Fruit fly (Drosophila melanogaster): ENCODE data around the gene HemK1.
A peak's percentile ranks its signal among the peaks of the same experiment; 100 is the strongest.

Gene HemK1

dm6 chr2L:6467509-6467908 lies at the start of gene HemK1:
Gene HemK1, minus strand, starts transcription at chr2L:6467698.
- TF ChIP-seq noc (tag; optimal IDR thresholded peaks at IDR 0.05): no peak

dm6 chr2L:6513948-6514347 lies 46.5 kb upstream of the HemK1 start:
- TF ChIP-seq noc (tag; optimal IDR thresholded peaks at IDR 0.05): no peak

- no peak for TF ChIP-seq noc (tag; optimal IDR thresholded peaks at IDR 0.05)
Observed at dm6 chr2L:6508666-6509065, 41.2 kb upstream of the HemK1 start.

- no peak for TF ChIP-seq noc (tag; optimal IDR thresholded peaks at IDR 0.05)
Observed at dm6 chr2L:6503724-6504037, 36.2 kb upstream of the HemK1 start.

dm6 chr2L:6502887-6503723 lies 35.6 kb upstream of the HemK1 start:
- TF ChIP-seq noc (tag; optimal IDR thresholded peaks at IDR 0.05): no peak

- TF ChIP-seq noc (tag; optimal IDR thresholded peaks at IDR 0.05): no peak
Observed at dm6 chr2L:6500648-6501325, 33.3 kb upstream of the HemK1 start.

dm6 chr2L:6498448-6498847 lies 30.9 kb upstream of the HemK1 start, which contains the start of gene CG31637:
Gene CG31637, plus strand, starts transcription at chr2L:6498647.
- no peak for TF ChIP-seq noc (tag; optimal IDR thresholded peaks at IDR 0.05)

- no peak for TF ChIP-seq noc (tag; optimal IDR thresholded peaks at IDR 0.05)
Observed at dm6 chr2L:6496753-6497152, 29.3 kb upstream of the HemK1 start, which contains the start of gene CG9550. Gene CG9550, plus strand, starts transcription at chr2L:6497053.

dm6 chr2L:6494405-6494816 lies 26.9 kb upstream of the HemK1 start, which contains the start of gene CG9547:
Gene CG9547, minus strand, starts transcription at chr2L:6494532.
- TF ChIP-seq noc (tag; optimal IDR thresholded peaks at IDR 0.05): peak; percentile 99

dm6 chr2L:6490783-6491249 lies 23.3 kb upstream of the HemK1 start, which contains the start of the genes Phf5a and CG31638:
Gene Phf5a, minus strand, starts transcription at chr2L:6490843.
Gene CG31638, plus strand, starts transcription at chr2L:6491061.
- peak; percentile 89 for TF ChIP-seq noc (tag; optimal IDR thresholded peaks at IDR 0.05)

- TF ChIP-seq noc (tag; optimal IDR thresholded peaks at IDR 0.05): peak; percentile 34
Observed at dm6 chr2L:6488676-6489140, 21.2 kb upstream of the HemK1 start, which contains the start of the genes KFase and epsilonCOP. Gene KFase, minus strand, starts transcription at chr2L:6488756. Gene epsilonCOP, plus strand, starts transcription at chr2L:6489090.

dm6 chr2L:6481310-6481738 lies 13.8 kb upstream of the HemK1 start:
- no peak for TF ChIP-seq noc (tag; optimal IDR thresholded peaks at IDR 0.05)

dm6 chr2L:6480212-6480994 lies 12.9 kb upstream of the HemK1 start, which contains the start of the genes Sec61alpha and Daxx:
Gene Sec61alpha, minus strand, starts transcription at chr2L:6480575.
Gene Daxx, plus strand, starts transcription at chr2L:6480929.
- peak; percentile 50 for TF ChIP-seq noc (tag; optimal IDR thresholded peaks at IDR 0.05)

- peak; percentile 52 for TF ChIP-seq noc (tag; optimal IDR thresholded peaks at IDR 0.05)
Observed at dm6 chr2L:6479226-6479906, 11.9 kb upstream of the HemK1 start.

dm6 chr2L:6476753-6477152 lies 9.3 kb upstream of the HemK1 start, which contains the start of gene CG9536:
Gene CG9536, minus strand, starts transcription at chr2L:6476975.
- no peak for TF ChIP-seq noc (tag; optimal IDR thresholded peaks at IDR 0.05)
